Fruit fly (Drosophila melanogaster) whole organism, embryonic: ENCODE measurements around the gene CG9643.
A peak's percentile ranks its signal among the peaks of the same experiment; 100 is the strongest.

Experiments
- ATbp ChIP-seq: fragments of 200-800 bp; sonication (Bioruptor generic); optimal IDR thresholded peaks from 2 replicates; lab custom pipeline; 2017; ENCODE audit warnings: missing biosample characterization, mild to moderate bottlenecking, missing genetic modification characterization, missing genetic modification reagents
- BtbVII ChIP-seq: fragments of 200-800 bp; sonication (Bioruptor generic); optimal IDR thresholded peaks from 3 replicates; lab custom pipeline; 2017; ENCODE audit warnings: missing biosample characterization, mild to moderate bottlenecking, missing genetic modification characterization
- C15 ChIP-seq: fragments of 200-800 bp; sonication (Bioruptor generic); IDR thresholded peaks from 3 replicates; pipeline ENCODE4 v1.3.6; 2022; ENCODE audit warnings: missing biosample characterization, missing genetic modification characterization
- CG11085 ChIP-seq: fragments of 200-800 bp; sonication (Bioruptor generic); IDR thresholded peaks from 2 replicates; pipeline ENCODE4 v1.3.6; 2022; ENCODE audit warnings: missing biosample characterization, missing genetic modification characterization
- CG11560 ChIP-seq: fragments of 200-800 bp; sonication (Bioruptor generic); IDR thresholded peaks from 3 replicates; pipeline ENCODE4 v1.3.6; 2022; ENCODE audit warnings: missing biosample characterization, missing genetic modification characterization
- CG12236 ChIP-seq: fragments of 200-800 bp; sonication (Bioruptor generic); optimal IDR thresholded peaks from 2 replicates; lab custom pipeline; 2016; ENCODE audit warnings: missing biosample characterization, missing genetic modification characterization
- CG13424 ChIP-seq: fragments of 200-800 bp; sonication (Bioruptor generic); optimal IDR thresholded peaks from 2 replicates; lab custom pipeline; 2019; ENCODE audit warnings: missing biosample characterization, mild to moderate bottlenecking, missing genetic modification characterization, moderate library complexity
- CG13894 ChIP-seq: fragments of 200-800 bp; sonication (Bioruptor generic); optimal IDR thresholded peaks from 3 replicates; lab custom pipeline; 2018; ENCODE audit warnings: missing biosample characterization, mild to moderate bottlenecking, missing genetic modification characterization, moderate library complexity
- CG14050 ChIP-seq: fragments of 200-800 bp; sonication (Bioruptor generic); IDR thresholded peaks from 3 replicates; pipeline ENCODE4 v1.3.6; 2022; ENCODE audit warnings: missing biosample characterization, missing genetic modification characterization
- CG2199 ChIP-seq: fragments of 200-800 bp; sonication (Bioruptor generic); IDR thresholded peaks from 3 replicates; pipeline ENCODE4 v1.3.6; 2022; ENCODE audit warnings: missing biosample characterization, missing genetic modification characterization
- CG32532 ChIP-seq: fragments of 200-800 bp; sonication (Bioruptor generic); IDR thresholded peaks from 2 replicates; pipeline ENCODE4 v1.3.6; 2022; ENCODE audit warnings: missing biosample characterization, missing genetic modification characterization
- CG32772 ChIP-seq: fragments of 200-800 bp; sonication (Bioruptor generic); IDR thresholded peaks from 2 replicates; pipeline ENCODE4 v1.3.6; 2022; ENCODE audit warnings: missing biosample characterization, missing genetic modification characterization
- CG4328 ChIP-seq: fragments of 200-800 bp; sonication (Bioruptor generic); optimal IDR thresholded peaks from 3 replicates; lab custom pipeline; 2017; ENCODE audit warnings: missing biosample characterization, missing genetic modification reagents, missing genetic modification characterization
- CG6683 ChIP-seq: fragments of 200-800 bp; sonication (Bioruptor generic); optimal IDR thresholded peaks from 2 replicates; lab custom pipeline; 2017; ENCODE audit warnings: missing biosample characterization, mild to moderate bottlenecking, missing genetic modification characterization, missing genetic modification reagents
- CG7963 ChIP-seq: fragments of 200-800 bp; sonication (Bioruptor generic); IDR thresholded peaks from 3 replicates; pipeline ENCODE4 v1.3.6; 2022; ENCODE audit warnings: missing biosample characterization, missing genetic modification characterization; ENCODE audit not compliant: partially characterized antibody
- CG8944 ChIP-seq: fragments of 200-800 bp; sonication (Bioruptor generic); optimal IDR thresholded peaks from 3 replicates; lab custom pipeline; 2016; ENCODE audit warnings: missing biosample characterization, missing genetic modification characterization
- CG9727 ChIP-seq: fragments of 200-800 bp; sonication (Bioruptor generic); optimal IDR thresholded peaks from 3 replicates; lab custom pipeline; 2017; ENCODE audit warnings: missing biosample characterization, mild to moderate bottlenecking, missing genetic modification characterization
- CG9817 ChIP-seq: fragments of 200-800 bp; sonication (Bioruptor generic); optimal IDR thresholded peaks from 2 replicates; lab custom pipeline; 2018; ENCODE audit warnings: missing biosample characterization, mild to moderate bottlenecking, missing genetic modification characterization, moderate library complexity
- Deaf1 ChIP-seq: fragments of 200-800 bp; optimal IDR thresholded peaks from 3 replicates; lab custom pipeline; 2019; ENCODE audit warnings: missing biosample characterization, mild to moderate bottlenecking, missing genetic modification characterization, moderate library complexity
- Doc3 ChIP-seq: fragments of 200-800 bp; sonication (Bioruptor generic); IDR thresholded peaks from 3 replicates; pipeline ENCODE4 v1.3.6; 2022; ENCODE audit warnings: missing biosample characterization, missing genetic modification characterization; ENCODE audit not compliant: partially characterized antibody
- Dref ChIP-seq: fragments of 200-800 bp; sonication (Bioruptor generic); IDR thresholded peaks from 2 replicates; pipeline ENCODE4 v1.3.6; 2022; ENCODE audit warnings: missing biosample characterization, missing genetic modification characterization
- Fer2 ChIP-seq: fragments of 200-800 bp; sonication (Bioruptor generic); optimal IDR thresholded peaks from 2 replicates; lab custom pipeline; 2018; ENCODE audit warnings: missing biosample characterization, mild to moderate bottlenecking, missing genetic modification characterization, moderate library complexity
- Hand ChIP-seq: fragments of 200-800 bp; sonication (Bioruptor generic); optimal IDR thresholded peaks from 2 replicates; lab custom pipeline; 2017; ENCODE audit warnings: mild to moderate bottlenecking, missing biosample characterization, missing genetic modification reagents, missing genetic modification characterization
- Hey ChIP-seq: fragments of 200-800 bp; sonication (Bioruptor generic); optimal IDR thresholded peaks from 3 replicates; lab custom pipeline; 2018; ENCODE audit warnings: missing biosample characterization, mild to moderate bottlenecking, missing genetic modification characterization
- PHDP ChIP-seq: fragments of 200-800 bp; sonication (Bioruptor generic); optimal IDR thresholded peaks from 3 replicates; lab custom pipeline; 2018; ENCODE audit warnings: missing biosample characterization, mild to moderate bottlenecking, missing genetic modification characterization, moderate library complexity
- Xrp1 ChIP-seq: fragments of 200-800 bp; sonication (Bioruptor generic); IDR thresholded peaks from 2 replicates; pipeline ENCODE4 v1.3.6; 2022; ENCODE audit warnings: missing biosample characterization, missing genetic modification characterization
- br ChIP-seq: fragments of >200 bp; optimal IDR thresholded peaks from 2 replicates; lab custom pipeline; 2017
- chif ChIP-seq, 2 experiments: fragments of 200-800 bp; sonication (Bioruptor generic); optimal IDR thresholded peaks; 3 replicates each; lab custom pipeline; 2016; ENCODE audit warnings: missing biosample characterization in 2 of 2, missing genetic modification characterization in 2 of 2
- crp ChIP-seq, 2 experiments: fragments of 200-800 bp; sonication (Bioruptor generic); optimal IDR thresholded peaks; 2 replicates in 1 of 2; 3 replicates in 1 of 2; lab custom pipeline; 2017; ENCODE audit warnings: missing biosample characterization in 2 of 2, missing genetic modification characterization in 2 of 2, mild to moderate bottlenecking in 1 of 2, moderate library complexity in 1 of 2
- dm ChIP-seq: fragments of 200-800 bp; sonication (Bioruptor generic); optimal IDR thresholded peaks from 3 replicates; lab custom pipeline; 2016; ENCODE audit warnings: missing biosample characterization, missing genetic modification characterization
- dysf ChIP-seq: fragments of 200-800 bp; sonication (Bioruptor generic); IDR thresholded peaks from 3 replicates; pipeline ENCODE4 v1.3.6; 2022; ENCODE audit warnings: missing biosample characterization, missing genetic modification characterization
- exex ChIP-seq: fragments of 200-800 bp; sonication (Bioruptor generic); optimal IDR thresholded peaks from 4 replicates; lab custom pipeline; 2018; ENCODE audit warnings: missing biosample characterization, mild to moderate bottlenecking, missing genetic modification characterization, moderate library complexity
- eyg ChIP-seq: fragments of 200-800 bp; sonication (Bioruptor generic); optimal IDR thresholded peaks from 3 replicates; lab custom pipeline; 2016; ENCODE audit warnings: missing biosample characterization, missing genetic modification characterization
- fd96Cb ChIP-seq: fragments of 200-800 bp; sonication (Bioruptor generic); optimal IDR thresholded peaks from 2 replicates; lab custom pipeline; 2018; ENCODE audit warnings: missing biosample characterization, mild to moderate bottlenecking, missing genetic modification characterization, moderate library complexity
- hth ChIP-seq: fragments of >200 bp; optimal IDR thresholded peaks from 2 replicates; lab custom pipeline; 2017; ENCODE audit warnings: inconsistent platforms
- jing ChIP-seq: fragments of 200-800 bp; sonication (Bioruptor generic); optimal IDR thresholded peaks from 2 replicates; lab custom pipeline; 2018; ENCODE audit warnings: missing biosample characterization, mild to moderate bottlenecking, missing genetic modification characterization
- jumu ChIP-seq: fragments of 200-800 bp; sonication (Bioruptor generic); optimal IDR thresholded peaks from 3 replicates; lab custom pipeline; 2016; ENCODE audit warnings: missing biosample characterization, missing genetic modification characterization
- klu ChIP-seq: fragments of 200-800 bp; sonication (Bioruptor generic); IDR thresholded peaks from 2 replicates; pipeline ENCODE4 v1.3.6; 2022; ENCODE audit warnings: missing biosample characterization, missing genetic modification characterization
- lbe ChIP-seq: fragments of 200-800 bp; sonication (Bioruptor generic); optimal IDR thresholded peaks from 2 replicates; lab custom pipeline; 2016; ENCODE audit warnings: missing biosample characterization, mild to moderate bottlenecking, missing genetic modification characterization
- mirr ChIP-seq: fragments of 200-800 bp; sonication (Bioruptor generic); optimal IDR thresholded peaks from 3 replicates; lab custom pipeline; 2018; ENCODE audit warnings: missing biosample characterization, mild to moderate bottlenecking, missing genetic modification characterization
- pho ChIP-seq: fragments of 200-800 bp; sonication (Bioruptor generic); optimal IDR thresholded peaks from 2 replicates; lab custom pipeline; 2016; ENCODE audit warnings: missing biosample characterization, missing genetic modification characterization
- repo ChIP-seq: fragments of 200-800 bp; sonication (Bioruptor generic); optimal IDR thresholded peaks from 2 replicates; lab custom pipeline; 2016; ENCODE audit warnings: missing biosample characterization, missing genetic modification characterization
- scrt ChIP-seq: fragments of 200-800 bp; sonication (Bioruptor generic); optimal IDR thresholded peaks from 2 replicates; lab custom pipeline; 2018; ENCODE audit warnings: missing biosample characterization, mild to moderate bottlenecking, missing genetic modification characterization, moderate library complexity
- sd ChIP-seq: fragments of 200-800 bp; sonication (Bioruptor generic); optimal IDR thresholded peaks from 3 replicates; lab custom pipeline; 2018; ENCODE audit warnings: missing biosample characterization, mild to moderate bottlenecking, missing genetic modification characterization, moderate library complexity
- tap ChIP-seq: fragments of 200-800 bp; optimal IDR thresholded peaks from 3 replicates; lab custom pipeline; 2019; ENCODE audit warnings: missing biosample characterization, mild to moderate bottlenecking, missing genetic modification characterization, moderate library complexity
- tin ChIP-seq: fragments of 200-800 bp; sonication (Bioruptor generic); optimal IDR thresholded peaks from 3 replicates; lab custom pipeline; 2016; ENCODE audit warnings: missing biosample characterization, missing genetic modification characterization
- toy ChIP-seq: fragments of 200-800 bp; sonication (Bioruptor generic); IDR thresholded peaks from 2 replicates; pipeline ENCODE4 v1.3.6; 2022; ENCODE audit warnings: missing biosample characterization, missing genetic modification characterization
- tx ChIP-seq: fragments of 200-800 bp; sonication (Bioruptor generic); optimal IDR thresholded peaks from 2 replicates; lab custom pipeline; 2016; ENCODE audit warnings: missing biosample characterization, missing genetic modification characterization
- wek ChIP-seq: fragments of 200-800 bp; sonication (Bioruptor generic); optimal IDR thresholded peaks from 3 replicates; lab custom pipeline; 2018; ENCODE audit warnings: missing biosample characterization, mild to moderate bottlenecking, missing genetic modification characterization, moderate library complexity
- zen ChIP-seq: fragments of 200-800 bp; sonication (Bioruptor generic); optimal IDR thresholded peaks from 3 replicates; lab custom pipeline; 2018; ENCODE audit warnings: missing biosample characterization, mild to moderate bottlenecking, missing genetic modification characterization, moderate library complexity

CG9643 gene

dm6 chr2L:2987681-2988381, 8.7 kb upstream of the CG9643 start, which contains the start of the genes Chd1 and Bem46 (continued):
- TF ChIP-seq jing (GFP tag; lab: Kevin White, UChicago): no peak
- no peak for TF ChIP-seq sd (tag; lab: Kevin White, UChicago)
- no peak for TF ChIP-seq Deaf1 (tag; lab: Kevin White, UChicago)
- TF ChIP-seq CG14050 (GFP tag; lab: Robert Waterston, UW): peak; percentile 69
- TF ChIP-seq scrt (GFP tag; lab: Kevin White, UChicago): peak; percentile 75
- TF ChIP-seq CG4328 (GFP tag; lab: Kevin White, UChicago): peak; percentile 81
- peak; percentile 70; the same call in 2 of the 3 replicates for TF ChIP-seq CG11560 (tag; lab: Robert Waterston, UW)
- TF ChIP-seq repo (GFP tag; lab: Kevin White, UChicago): no peak
- peak; percentile 82 for TF ChIP-seq PHDP (tag; lab: Kevin White, UChicago)
- peak; percentile 75 for TF ChIP-seq pho (GFP tag; lab: Kevin White, UChicago)
- peak; percentile 58 for TF ChIP-seq eyg (GFP tag; lab: Kevin White, UChicago)
- no peak for TF ChIP-seq toy (GFP tag; lab: Robert Waterston, UW)
- TF ChIP-seq Xrp1 (GFP tag; lab: Robert Waterston, UW): peak; percentile 81
- peak; percentile 89 for TF ChIP-seq CG9817 (tag; lab: Kevin White, UChicago)
- TF ChIP-seq Doc3 (GFP tag; lab: Robert Waterston, UW): no peak
- peak; percentile 87 for TF ChIP-seq tin (GFP tag; lab: Kevin White, UChicago)
- TF ChIP-seq CG32772 (GFP tag; lab: Robert Waterston, UW): no peak; the same call in none of the 2 replicates
- peak; percentile 64 to 92 for TF ChIP-seq crp (GFP tag; optimal IDR thresholded peaks at IDR 0.05; lab: Kevin White, UChicago)
- TF ChIP-seq Dref: peak; percentile 65
- TF ChIP-seq exex: no peak
- no peak for TF ChIP-seq CG12236 (GFP tag; lab: Kevin White, UChicago)
- peak; percentile 88 for TF ChIP-seq dysf (GFP tag; lab: Robert Waterston, UW)
- TF ChIP-seq CG2199 (GFP tag; lab: Robert Waterston, UW): no peak
- TF ChIP-seq C15 (GFP tag; lab: Robert Waterston, UW): no peak
- TF ChIP-seq CG8944 (GFP tag; lab: Kevin White, UChicago): peak; percentile 70
- TF ChIP-seq CG7963 (GFP tag; lab: Robert Waterston, UW): 0 out of 3 replicates have a peak, but pooled peaks have one; percentile 13
- no peak for TF ChIP-seq ATbp (GFP tag; lab: Kevin White, UChicago)
- peak; percentile 58 for TF ChIP-seq dm (GFP tag; lab: Kevin White, UChicago)
- peak; percentile 87 for TF ChIP-seq klu
- TF ChIP-seq CG13894: peak; percentile 76
- TF ChIP-seq zen (tag; lab: Kevin White, UChicago): peak; percentile 83
- peak; percentile 90 for TF ChIP-seq CG13424 (tag; lab: Kevin White, UChicago)
- peak; percentile 69 for TF ChIP-seq jumu (GFP tag; lab: Kevin White, UChicago)
- TF ChIP-seq CG9727 (GFP tag; lab: Kevin White, UChicago): peak; percentile 90
- peak; percentile 89 for TF ChIP-seq CG32532 (GFP tag; lab: Robert Waterston, UW)
- no peak for TF ChIP-seq Hey
- TF ChIP-seq CG6683 (GFP tag; lab: Kevin White, UChicago): peak; percentile 50
- peak; percentile 36 for TF ChIP-seq lbe (GFP tag; lab: Kevin White, UChicago)
- peak; percentile 15 for TF ChIP-seq mirr (GFP tag; lab: Kevin White, UChicago)
- TF ChIP-seq Fer2: peak; percentile 74
- TF ChIP-seq wek (GFP tag; lab: Kevin White, UChicago): no peak
- peak; percentile 59 to 79 for TF ChIP-seq chif (GFP tag; optimal IDR thresholded peaks at IDR 0.05; lab: Kevin White, UChicago)
- peak; percentile 57; the same call in 1 of the 2 replicates for TF ChIP-seq CG11085 (GFP tag; lab: Robert Waterston, UW)
- peak; percentile 61 for TF ChIP-seq Hand (GFP tag; lab: Kevin White, UChicago)
- no peak for TF ChIP-seq hth
- TF ChIP-seq br: no peak
- peak; percentile 36 for TF ChIP-seq BtbVII (GFP tag; lab: Kevin White, UChicago)
- TF ChIP-seq fd96Cb: peak; percentile 84
- peak; percentile 57 for TF ChIP-seq tx (GFP tag; lab: Kevin White, UChicago)
- TF ChIP-seq tap (tag; lab: Kevin White, UChicago): no peak
